Worm (Caenorhabditis elegans) whole organism, young adult: ENCODE results near the gene Y17D7C.6.

Experiments
- C06A6.2 ChIP-seq: fragments of 200-800 bp; sonication (Bioruptor generic); conservative IDR thresholded peaks from 2 replicates; pipeline ENCODE4 v1.3.6; 2022; ENCODE audit warnings: missing genetic modification characterization, missing compliant biosample characterization
- F49E8.2 ChIP-seq: sonication (generic microtip); optimal IDR thresholded peaks from 3 replicates; lab custom pipeline; 2017; ENCODE audit warnings: missing genetic modification characterization, mild to moderate bottlenecking, missing compliant biosample characterization, antibody characterized with exemption, moderate library complexity; ENCODE audit not compliant: insufficient read depth
- Y53F4B.3 ChIP-seq: fragments of 200-800 bp; sonication (Bioruptor generic); IDR thresholded peaks from 2 replicates; pipeline ENCODE4 v1.3.6; 2022; ENCODE audit warnings: missing genetic modification reagents, missing genetic modification characterization, missing compliant biosample characterization
- athp-1 ChIP-seq: sonication (generic microtip); optimal IDR thresholded peaks from 2 replicates; lab custom pipeline; 2017; ENCODE audit warnings: mild to moderate bottlenecking, missing genetic modification characterization, missing compliant biosample characterization
- hmg-20 ChIP-seq: fragments of 200-800 bp; sonication (Bioruptor generic); IDR thresholded peaks from 2 replicates; pipeline ENCODE4 v1.3.6; 2022; ENCODE audit warnings: missing genetic modification reagents, missing genetic modification characterization, missing compliant biosample characterization
- lin-54 ChIP-seq: fragments of 200-800 bp; sonication (Bioruptor generic); optimal IDR thresholded peaks from 2 replicates; lab custom pipeline; 2018; ENCODE audit warnings: mild to moderate bottlenecking, missing genetic modification characterization, missing compliant biosample characterization
- mcd-1 ChIP-seq: fragments of 200-800 bp; sonication (Bioruptor generic); IDR thresholded peaks from 2 replicates; pipeline ENCODE4 v1.3.6; 2022; ENCODE audit warnings: missing genetic modification reagents, missing genetic modification characterization, missing compliant biosample characterization
- xnd-1 ChIP-seq: sonication (generic microtip); optimal IDR thresholded peaks from 2 replicates; lab custom pipeline; 2016; ENCODE audit warnings: missing genotype, missing genetic modification reagents, missing genetic modification characterization, missing compliant biosample characterization

ce11 chrV:18695469-18695868 is 14.1 kb upstream of the Y17D7C.6 start:
- TF ChIP-seq F49E8.2 (tag; lab: Kevin White, UChicago) (no peak), xnd-1 (tag; lab: Kevin White, UChicago) (no peak), C06A6.2 (GFP tag; lab: Robert Waterston, UW) (no peak), mcd-1 (GFP tag; lab: Robert Waterston, UW) (no peak), athp-1 (tag; lab: Kevin White, UChicago) (no peak), hmg-20 (no peak), lin-54 (GFP tag; lab: Kevin White, UChicago) (no peak), Y53F4B.3 (GFP tag; lab: Robert Waterston, UW) (no peak)
